Worm (Caenorhabditis elegans): ENCODE measurements around the gene C34C6.3.
A peak's percentile ranks its signal among the peaks of the same experiment; 100 is the strongest.

Gene C34C6.3

DNA sequence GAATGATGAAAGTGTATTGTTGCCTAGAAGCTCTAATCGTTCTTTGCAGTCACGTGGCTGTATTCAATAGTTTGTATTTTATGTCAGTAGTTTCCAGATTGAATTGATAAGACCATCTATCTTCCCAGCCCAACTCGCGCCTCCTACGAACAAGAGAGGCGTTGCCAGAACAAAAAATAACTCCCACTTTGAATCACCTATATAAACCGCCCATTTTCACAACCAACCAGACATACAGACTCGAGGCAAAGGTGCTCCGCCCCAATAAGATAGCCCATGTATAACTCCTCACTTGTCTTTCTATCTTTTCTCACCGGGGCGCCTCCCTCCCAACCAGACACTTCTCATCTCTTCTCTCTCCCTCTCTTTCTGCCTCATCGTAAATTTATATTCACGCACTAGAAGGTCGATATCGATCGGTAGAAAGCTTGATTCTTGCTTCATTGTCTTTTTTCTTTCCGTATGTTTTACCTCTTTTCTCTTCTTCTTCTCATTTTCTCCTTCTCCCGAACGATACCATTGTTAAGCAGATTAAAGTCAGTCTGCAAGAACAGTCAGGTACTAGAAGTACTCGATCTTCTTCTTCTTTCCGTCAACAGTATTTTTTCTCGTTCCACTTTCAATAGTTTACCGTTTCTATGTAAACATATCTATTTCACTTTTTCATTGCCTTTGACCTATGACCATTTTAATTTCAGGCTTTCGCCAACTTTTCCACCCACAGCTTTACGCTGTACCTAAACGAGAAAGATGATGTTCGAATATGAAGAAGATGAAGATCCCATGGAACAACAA is 51.9 kb downstream of the C34C6.3 start, which contains the start of gene mak-1 (continued):
- peak; percentile 94 for TF ChIP-seq ama-1 (optimal IDR thresholded peaks at IDR 0.05)
- peak; percentile 43; the same call in 1 of the 2 replicates for TF ChIP-seq T26A8.4 (GFP tag; IDR thresholded peaks at IDR 0.05)
- peak; percentile 96 for TF ChIP-seq aha-1 (tag)
- no peak for TF ChIP-seq lin-39 (tag; optimal IDR thresholded peaks at IDR 0.05)
- TF ChIP-seq pqm-1 (tag; optimal IDR thresholded peaks at IDR 0.05) = peak; percentile 37
- peak; percentile 36; the same call in 1 of the 2 replicates for TF ChIP-seq madf-9 (GFP tag; conservative IDR thresholded peaks at IDR 0.05)
- no peak for TF ChIP-seq daf-16 (GFP tag; optimal IDR thresholded peaks at IDR 0.05)
- peak; percentile 68 for TF ChIP-seq daf-16 (tag; optimal IDR thresholded peaks at IDR 0.05)
- TF ChIP-seq ceh-82 (tag; optimal IDR thresholded peaks at IDR 0.05) = no peak
- peak; percentile 39; the same call in 1 of the 2 replicates for TF ChIP-seq arid-1 (GFP tag; conservative IDR thresholded peaks at IDR 0.05)
- peak; percentile 96 for TF ChIP-seq nhr-28 (tag; optimal IDR thresholded peaks at IDR 0.05)
- TF ChIP-seq dmd-9 (GFP tag; IDR thresholded peaks at IDR 0.05) = no peak
- no peak for TF ChIP-seq spr-1 (tag; optimal IDR thresholded peaks at IDR 0.05)
- TF ChIP-seq hif-1 (tag; optimal IDR thresholded peaks at IDR 0.05) = peak in 1 of 2 experiments; percentile 45
- TF ChIP-seq cey-2 (tag; optimal IDR thresholded peaks at IDR 0.05; ENCODE audit: borderline replicate concordance, insufficient read depth) = no peak
- TF ChIP-seq unc-39 (tag; optimal IDR thresholded peaks at IDR 0.05) = no peak
- peak; percentile 77 for TF ChIP-seq nhr-10 (tag; optimal IDR thresholded peaks at IDR 0.05)
- TF ChIP-seq vab-7 (GFP tag; IDR thresholded peaks at IDR 0.05) = 0 out of 2 replicates have a peak, but pooled peaks have one; percentile 4
- TF ChIP-seq Y48G9A.11 (GFP tag; IDR thresholded peaks at IDR 0.05) = peak; percentile 30; the same call in 1 of the 2 replicates
- TF ChIP-seq lsy-2 (tag; optimal IDR thresholded peaks at IDR 0.05) = peak in 1 of 2 experiments; percentile 33
